Fruit fly (Drosophila melanogaster) whole organism, pupa: Measurements from ENCODE around the gene Bug22.
A peak's percentile ranks its signal among the peaks of the same experiment; 100 is the strongest.

ENCODE experiments used
- CG10348 ChIP-seq: fragments of 200-800 bp; sonication (Bioruptor generic); IDR thresholded peaks from 2 replicates; pipeline ENCODE4 v1.3.6; 2022; ENCODE audit warnings: missing biosample characterization, missing genetic modification characterization
- CG12605 ChIP-seq: fragments of 200-800 bp; sonication (Bioruptor generic); IDR thresholded peaks from 2 replicates; pipeline ENCODE4 v1.3.6; 2022; ENCODE audit warnings: missing biosample characterization, missing genetic modification characterization
- CG13204 ChIP-seq: fragments of 200-800 bp; sonication (Bioruptor generic); optimal IDR thresholded peaks from 2 replicates; lab custom pipeline; 2018; ENCODE audit warnings: missing biosample characterization, mild to moderate bottlenecking, missing genetic modification characterization, moderate library complexity
- CG14655 ChIP-seq: fragments of 200-800 bp; sonication (Bioruptor generic); optimal IDR thresholded peaks from 3 replicates; lab custom pipeline; 2017; ENCODE audit warnings: mild to moderate bottlenecking, missing biosample characterization, missing genetic modification reagents, missing genetic modification characterization
- CG15710 ChIP-seq: fragments of 200-800 bp; sonication (Bioruptor generic); optimal IDR thresholded peaks from 2 replicates; lab custom pipeline; 2018; ENCODE audit warnings: missing biosample characterization, mild to moderate bottlenecking, missing genetic modification characterization, moderate library complexity
- CG17806 ChIP-seq: fragments of 200-800 bp; sonication (Bioruptor generic); optimal IDR thresholded peaks from 2 replicates; lab custom pipeline; 2018; ENCODE audit warnings: missing biosample characterization, mild to moderate bottlenecking, missing genetic modification characterization, moderate library complexity
- CG32121 ChIP-seq: fragments of 200-800 bp; sonication (Bioruptor generic); IDR thresholded peaks from 2 replicates; pipeline ENCODE4 v1.3.6; 2022; ENCODE audit warnings: missing biosample characterization, missing genetic modification characterization
- CG34367 ChIP-seq: fragments of 200-800 bp; sonication (Bioruptor generic); optimal IDR thresholded peaks from 2 replicates; lab custom pipeline; 2018; ENCODE audit warnings: missing biosample characterization, mild to moderate bottlenecking, missing genetic modification characterization
- CG4496 ChIP-seq: fragments of 200-800 bp; sonication (Bioruptor generic); IDR thresholded peaks from 3 replicates; pipeline ENCODE4 v1.3.6; 2022; ENCODE audit warnings: missing biosample characterization, missing genetic modification characterization
- CG8159 ChIP-seq: fragments of 200-800 bp; sonication (Bioruptor generic); optimal IDR thresholded peaks from 3 replicates; lab custom pipeline; 2018; ENCODE audit warnings: missing biosample characterization, mild to moderate bottlenecking, missing genetic modification characterization, moderate library complexity
- CG8301 ChIP-seq: fragments of 200-800 bp; sonication (Bioruptor generic); optimal IDR thresholded peaks from 2 replicates; lab custom pipeline; 2018; ENCODE audit warnings: missing biosample characterization, mild to moderate bottlenecking, missing genetic modification characterization
- CG9948 ChIP-seq: fragments of 200-800 bp; sonication (Bioruptor generic); optimal IDR thresholded peaks from 2 replicates; lab custom pipeline; 2018; ENCODE audit warnings: missing biosample characterization, mild to moderate bottlenecking, missing genetic modification characterization, moderate library complexity
- D1 ChIP-seq: fragments of 200-800 bp; sonication (Bioruptor generic); optimal IDR thresholded peaks from 2 replicates; lab custom pipeline; 2018; ENCODE audit warnings: missing biosample characterization, mild to moderate bottlenecking, missing genetic modification characterization, moderate library complexity
- EcR ChIP-seq: fragments of 200-800 bp; sonication (Bioruptor generic); optimal IDR thresholded peaks from 3 replicates; lab custom pipeline; 2019; ENCODE audit warnings: missing biosample characterization, missing genetic modification characterization, mild to moderate bottlenecking, moderate library complexity, missing genetic modification reagents
- Ets98B ChIP-seq: fragments of 200-800 bp; sonication (Bioruptor generic); IDR thresholded peaks from 2 replicates; pipeline ENCODE4 v1.3.6; 2022; ENCODE audit warnings: missing biosample characterization, missing genetic modification characterization
- Pif1A ChIP-seq: fragments of 200-800 bp; sonication (Bioruptor generic); optimal IDR thresholded peaks from 3 replicates; lab custom pipeline; 2016; ENCODE audit warnings: missing biosample characterization, missing genetic modification characterization
- Pif1B ChIP-seq: fragments of 200-800 bp; sonication (Bioruptor generic); optimal IDR thresholded peaks from 3 replicates; lab custom pipeline; 2016; ENCODE audit warnings: missing biosample characterization, missing genetic modification characterization
- Snoo ChIP-seq: fragments of 200-800 bp; sonication (Bioruptor generic); optimal IDR thresholded peaks from 3 replicates; lab custom pipeline; 2017; ENCODE audit warnings: missing biosample characterization, mild to moderate bottlenecking, missing genetic modification characterization, inconsistent platforms
- fd96Ca ChIP-seq: fragments of 200-800 bp; sonication (Bioruptor generic); IDR thresholded peaks from 3 replicates; pipeline ENCODE4 v1.3.6; 2022; ENCODE audit warnings: missing biosample characterization, missing genetic modification characterization
- gl ChIP-seq: fragments of 200-800 bp; sonication (Bioruptor generic); optimal IDR thresholded peaks from 2 replicates; lab custom pipeline; 2018; ENCODE audit warnings: missing biosample characterization, mild to moderate bottlenecking, missing genetic modification characterization
- rn ChIP-seq: fragments of 200-800 bp; sonication (Bioruptor generic); IDR thresholded peaks from 2 replicates; pipeline ENCODE4 v1.3.6; 2022; ENCODE audit warnings: missing biosample characterization, missing genetic modification characterization

Bug22 gene

DNA sequence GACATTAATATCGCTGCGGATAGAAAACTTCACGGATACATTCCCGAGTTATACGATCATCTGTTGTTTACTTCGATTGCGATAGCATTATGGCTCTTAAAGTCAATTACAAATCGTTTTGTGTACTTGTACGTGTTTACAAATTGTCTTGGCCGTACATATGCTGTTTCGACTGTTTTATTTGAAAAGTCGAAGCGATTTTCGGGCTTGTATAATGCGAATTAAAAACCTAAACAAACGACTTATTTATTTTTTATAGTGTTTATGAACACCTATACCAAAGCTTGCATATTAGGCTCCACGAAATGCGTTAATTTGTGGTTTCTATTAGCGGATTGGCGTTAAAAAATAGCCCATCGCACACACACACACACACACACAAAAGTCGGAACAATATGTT, 41.5 kb upstream of the Bug22 start:
- TF ChIP-seq CG12605 (GFP tag; lab: Robert Waterston, UW), result no peak
- TF ChIP-seq CG17806 (tag; lab: Kevin White, UChicago), result no peak
- TF ChIP-seq CG15710 (tag; lab: Kevin White, UChicago), result no peak
- no peak for TF ChIP-seq gl
- no peak for TF ChIP-seq D1 (tag; lab: Kevin White, UChicago)
- TF ChIP-seq CG34367, result no peak
- no peak for TF ChIP-seq CG10348 (GFP tag; lab: Robert Waterston, UW)

DNA sequence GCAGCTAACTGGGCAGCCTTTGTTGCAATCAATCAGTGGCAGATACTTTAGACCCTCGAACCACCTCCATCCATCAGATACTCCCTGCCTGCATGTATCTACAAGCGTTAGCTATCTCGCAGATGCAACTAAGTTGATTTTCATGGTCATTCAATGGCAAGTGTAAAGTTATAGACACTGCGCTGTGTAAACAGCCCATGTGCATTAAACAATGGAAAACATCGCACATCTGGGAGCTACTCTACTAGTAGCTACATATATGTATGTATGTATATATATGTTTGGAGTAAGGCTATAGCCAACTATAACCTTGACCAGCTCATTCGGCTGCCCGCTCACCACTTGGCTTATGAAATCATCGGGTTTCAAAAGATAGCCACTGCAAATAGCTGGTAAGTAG, 39.5 kb upstream of the Bug22 start:
- TF ChIP-seq CG32121 (GFP tag; lab: Robert Waterston, UW) (0 out of 2 replicates have a peak, but pooled peaks have one; percentile 11), CG10348 (GFP tag; lab: Robert Waterston, UW) (no peak)
- TF ChIP-seq, all 21 proteins: peak for 1

DNA sequence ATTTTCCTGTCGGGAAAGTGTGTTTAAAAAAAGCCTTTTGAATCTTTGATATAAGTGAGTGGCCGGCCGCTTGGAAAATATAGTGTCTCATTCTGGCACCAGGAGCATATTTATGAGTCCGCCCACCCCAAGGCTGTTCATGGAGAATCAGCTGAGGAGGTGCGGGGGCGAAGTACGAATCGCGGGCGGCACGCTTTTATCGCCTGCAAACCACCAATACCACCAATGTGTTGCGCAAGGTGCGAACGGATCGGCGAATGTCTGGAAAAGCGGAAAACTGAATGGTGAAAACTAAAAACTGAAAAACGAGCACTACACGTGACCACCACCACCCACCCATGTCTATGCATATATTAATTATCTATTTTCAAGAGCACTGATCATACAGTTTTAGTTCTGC, 38.3 kb upstream of the Bug22 start:
- TF ChIP-seq CG8159 (tag; lab: Kevin White, UChicago) (no peak), CG14655 (no peak), Ets98B (no peak), CG32121 (GFP tag; lab: Robert Waterston, UW) (no peak), CG34367 (no peak), rn (GFP tag; lab: Robert Waterston, UW) (no peak), CG15710 (tag; lab: Kevin White, UChicago) (no peak), CG17806 (tag; lab: Kevin White, UChicago) (no peak), D1 (tag; lab: Kevin White, UChicago) (no peak), CG10348 (GFP tag; lab: Robert Waterston, UW) (no peak), CG12605 (GFP tag; lab: Robert Waterston, UW) (no peak), Pif1B (GFP tag; lab: Kevin White, UChicago) (no peak), EcR (GFP tag; lab: Kevin White, UChicago) (no peak)

DNA sequence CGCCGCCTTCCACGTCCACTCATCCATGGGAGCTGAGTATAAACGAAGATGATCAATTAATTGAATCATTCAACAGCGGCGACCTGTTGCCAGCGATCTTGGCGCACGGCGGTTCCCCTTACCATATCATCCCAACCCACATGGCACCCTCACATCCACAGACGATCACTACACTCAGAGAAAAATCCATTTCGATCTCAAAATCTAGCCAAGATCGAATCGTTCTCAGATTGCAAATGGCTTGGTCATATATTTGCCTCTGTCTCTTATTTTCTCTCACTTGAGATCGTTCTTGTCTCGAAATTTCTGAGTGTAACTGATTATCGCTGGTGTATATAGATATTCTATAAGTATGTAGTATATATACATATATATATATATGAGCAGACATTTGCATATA, 37.7 kb upstream of the Bug22 start:
- TF ChIP-seq CG17806 (tag; lab: Kevin White, UChicago), result peak; percentile 64
- TF ChIP-seq CG12605 (GFP tag; lab: Robert Waterston, UW), result no peak
- peak; percentile 56 for TF ChIP-seq CG34367
- TF ChIP-seq Snoo (tag; lab: Kevin White, UChicago), result peak; percentile 11
- peak; percentile 43 for TF ChIP-seq CG8301 (tag; lab: Kevin White, UChicago)
- TF ChIP-seq CG9948 (tag; lab: Kevin White, UChicago), result peak; percentile 23
- TF ChIP-seq CG14655, result peak; percentile 59
- TF ChIP-seq CG10348 (GFP tag; lab: Robert Waterston, UW), result no peak
- no peak for TF ChIP-seq EcR (GFP tag; lab: Kevin White, UChicago)
- peak; percentile 67 for TF ChIP-seq CG32121 (GFP tag; lab: Robert Waterston, UW)
- no peak for TF ChIP-seq gl
- peak; percentile 58 for TF ChIP-seq Pif1B (GFP tag; lab: Kevin White, UChicago)
- peak; percentile 17; the same call in 1 of the 2 replicates for TF ChIP-seq rn (GFP tag; lab: Robert Waterston, UW)
- peak; percentile 72 for TF ChIP-seq CG8159 (tag; lab: Kevin White, UChicago)
- peak; percentile 51; the same call in 1 of the 2 replicates for TF ChIP-seq Ets98B
- no peak for TF ChIP-seq D1 (tag; lab: Kevin White, UChicago)
- no peak for TF ChIP-seq CG13204
- TF ChIP-seq CG15710 (tag; lab: Kevin White, UChicago), result peak; percentile 70
- peak; percentile 48 for TF ChIP-seq Pif1A (GFP tag; lab: Kevin White, UChicago)
- TF ChIP-seq fd96Ca (GFP tag; lab: Robert Waterston, UW), result no peak
- peak; percentile 78 for TF ChIP-seq CG4496 (GFP tag; lab: Robert Waterston, UW)

DNA sequence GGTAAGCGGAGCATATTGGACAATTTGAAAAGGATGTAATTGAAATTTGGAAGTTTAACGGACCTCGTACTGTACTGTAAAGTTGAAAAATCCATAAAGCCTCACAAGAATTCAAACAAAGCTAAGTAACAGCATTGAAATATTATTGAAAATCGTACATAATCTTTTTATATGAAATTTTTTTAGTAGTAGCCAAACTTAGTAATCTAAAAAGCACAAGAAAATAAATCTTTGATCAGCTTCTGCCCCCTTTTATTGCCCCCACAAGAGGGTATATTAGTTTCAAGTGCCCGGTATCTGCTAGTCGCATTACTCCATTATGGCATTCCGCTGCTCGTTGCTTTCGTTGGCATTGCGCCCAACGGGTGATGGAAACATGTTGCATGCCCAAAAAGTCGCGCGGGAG, 36.1 kb upstream of the Bug22 start:
- TF ChIP-seq CG13204, result no peak
- no peak for TF ChIP-seq CG34367
- no peak for TF ChIP-seq CG9948 (tag; lab: Kevin White, UChicago)
- 0 out of 2 replicates have a peak, but pooled peaks have one; percentile 45 for TF ChIP-seq CG32121 (GFP tag; lab: Robert Waterston, UW)
- TF ChIP-seq Pif1B (GFP tag; lab: Kevin White, UChicago), result no peak
- TF ChIP-seq CG12605 (GFP tag; lab: Robert Waterston, UW), result no peak
- TF ChIP-seq D1 (tag; lab: Kevin White, UChicago), result no peak
- peak; percentile 59 for TF ChIP-seq CG14655
- no peak for TF ChIP-seq CG8159 (tag; lab: Kevin White, UChicago)
- TF ChIP-seq CG8301 (tag; lab: Kevin White, UChicago), result peak; percentile 38
- TF ChIP-seq gl, result no peak
- no peak for TF ChIP-seq rn (GFP tag; lab: Robert Waterston, UW)
- no peak for TF ChIP-seq CG10348 (GFP tag; lab: Robert Waterston, UW)
- no peak for TF ChIP-seq CG15710 (tag; lab: Kevin White, UChicago)
- no peak for TF ChIP-seq EcR (GFP tag; lab: Kevin White, UChicago)
- no peak for TF ChIP-seq CG4496 (GFP tag; lab: Robert Waterston, UW)
- TF ChIP-seq Pif1A (GFP tag; lab: Kevin White, UChicago), result peak; percentile 25
- no peak for TF ChIP-seq fd96Ca (GFP tag; lab: Robert Waterston, UW)
- TF ChIP-seq Ets98B, result no peak
- TF ChIP-seq Snoo (tag; lab: Kevin White, UChicago), result no peak
- TF ChIP-seq CG17806 (tag; lab: Kevin White, UChicago), result no peak

dm6 chr2L:10458979-10459378, 28.3 kb upstream of the Bug22 start:
- TF ChIP-seq CG17806 (tag; lab: Kevin White, UChicago) (no peak), CG34367 (no peak), CG15710 (tag; lab: Kevin White, UChicago) (no peak)
